Fruit fly (Drosophila melanogaster): ENCODE results near the gene PVRAP.

dm6 chr3L:5982921-5983546, 14.0 kb upstream of the PVRAP start:
- TF ChIP-seq CG8478 (optimal IDR thresholded peaks at IDR 0.05) = no peak
- TF ChIP-seq CTCF (optimal IDR thresholded peaks at IDR 0.05) = no peak
